Worm (Caenorhabditis elegans) whole organism, mixed stage, embryonic: ENCODE results near the gene pod-2.

ENCODE experiments used
- bed-3 ChIP-seq: fragments of 200-800 bp; sonication (Bioruptor generic); optimal IDR thresholded peaks from 3 replicates; lab custom pipeline; 2018; ENCODE audit warnings: mild to moderate bottlenecking, missing genetic modification characterization, moderate library complexity, missing compliant biosample characterization
- blmp-1 ChIP-seq: fragments of 150-350 bp; optimal IDR thresholded peaks from 2 replicates; lab custom pipeline; 2014; ENCODE audit warnings: missing biosample characterization, missing genetic modification characterization
- cnd-1 ChIP-seq: fragments of 200-800 bp; sonication (Bioruptor generic); optimal IDR thresholded peaks from 2 replicates; lab custom pipeline; 2018; ENCODE audit warnings: mild to moderate bottlenecking, missing genetic modification characterization, missing compliant biosample characterization
- lin-13 ChIP-seq: fragments of 150-350 bp; optimal IDR thresholded peaks from 2 replicates; lab custom pipeline; 2014; ENCODE audit warnings: missing biosample characterization, missing genetic modification characterization
- lsy-2 ChIP-seq: fragments of 150-350 bp; optimal IDR thresholded peaks from 2 replicates; lab custom pipeline; 2014; ENCODE audit warnings: missing biosample characterization, missing genetic modification characterization
- nhr-237 ChIP-seq: fragments of 150-350 bp; optimal IDR thresholded peaks from 2 replicates; lab custom pipeline; 2014; ENCODE audit warnings: missing biosample characterization, missing genetic modification characterization
- nhr-76 ChIP-seq: sonication (generic microtip); optimal IDR thresholded peaks from 2 replicates; lab custom pipeline; 2017; ENCODE audit warnings: missing biosample characterization, missing genetic modification characterization
- unc-62 ChIP-seq: fragments of 150-350 bp; optimal IDR thresholded peaks from 2 replicates; lab custom pipeline; 2014; ENCODE audit warnings: missing biosample characterization, missing genetic modification reagents, missing genetic modification characterization
- ztf-11 ChIP-seq: fragments of 150-350 bp; optimal IDR thresholded peaks from 2 replicates; lab custom pipeline; 2014; ENCODE audit warnings: missing biosample characterization, missing genetic modification characterization

- no peak for TF ChIP-seq nhr-237 (tag; lab: Kevin White, UChicago)
- no peak for TF ChIP-seq blmp-1 (tag; lab: Kevin White, UChicago)
- TF ChIP-seq bed-3 (GFP tag; lab: Kevin White, UChicago): no peak
- TF ChIP-seq cnd-1 (tag; lab: Kevin White, UChicago): no peak
- no peak for TF ChIP-seq lsy-2 (tag; lab: Kevin White, UChicago)
- no peak for TF ChIP-seq nhr-76 (tag; lab: Kevin White, UChicago)
- TF ChIP-seq lin-13 (tag; lab: Kevin White, UChicago): no peak
- no peak for TF ChIP-seq unc-62
- no peak for TF ChIP-seq ztf-11 (tag; lab: Kevin White, UChicago)
These were observed 34.3 kb downstream of the pod-2 start for ce11 chrII:1170842-1171241.
